Fruit fly (Drosophila melanogaster) whole organism, embryonic: ENCODE results near the gene mal.

Source experiments
- Bdp1 ChIP-seq: fragments of 200-800 bp; sonication (Bioruptor generic); optimal IDR thresholded peaks from 3 replicates; lab custom pipeline; 2016; ENCODE audit warnings: missing biosample characterization, missing genetic modification characterization
- CG15073 ChIP-seq: fragments of 200-800 bp; sonication (Bioruptor generic); optimal IDR thresholded peaks from 2 replicates; lab custom pipeline; 2016; ENCODE audit warnings: missing biosample characterization, missing genetic modification characterization
- CG1529 ChIP-seq: fragments of 200-800 bp; sonication (Bioruptor generic); optimal IDR thresholded peaks from 3 replicates; lab custom pipeline; 2018; ENCODE audit warnings: missing biosample characterization, missing genetic modification characterization
- CG1792 ChIP-seq: fragments of 200-800 bp; sonication (Bioruptor generic); optimal IDR thresholded peaks from 2 replicates; lab custom pipeline; 2016; ENCODE audit warnings: missing biosample characterization, missing genetic modification characterization
- CG2202 ChIP-seq: fragments of 200-800 bp; sonication (Bioruptor generic); optimal IDR thresholded peaks from 2 replicates; lab custom pipeline; 2018; ENCODE audit warnings: missing biosample characterization, mild to moderate bottlenecking, missing genetic modification characterization
- Spps ChIP-seq: fragments of 200-800 bp; sonication (Bioruptor generic); optimal IDR thresholded peaks from 2 replicates; lab custom pipeline; 2018; ENCODE audit warnings: missing biosample characterization, mild to moderate bottlenecking, missing genetic modification characterization
- Xrp1 ChIP-seq: fragments of 200-800 bp; sonication (Bioruptor generic); IDR thresholded peaks from 2 replicates; pipeline ENCODE4 v1.3.6; 2022; ENCODE audit warnings: missing biosample characterization, missing genetic modification characterization
- her ChIP-seq: fragments of 200-800 bp; sonication (Bioruptor generic); optimal IDR thresholded peaks from 2 replicates; lab custom pipeline; 2016; ENCODE audit warnings: missing biosample characterization, missing genetic modification characterization
- maf-S ChIP-seq: fragments of 200-800 bp; sonication (Bioruptor generic); optimal IDR thresholded peaks from 2 replicates; lab custom pipeline; 2016; ENCODE audit warnings: missing biosample characterization, missing genetic modification characterization
- row ChIP-seq: fragments of 200-800 bp; sonication (Bioruptor generic); IDR thresholded peaks from 3 replicates; pipeline ENCODE4 v1.3.6; 2022; ENCODE audit warnings: missing biosample characterization, missing genetic modification characterization
- ttk ChIP-seq: fragments of 200-800 bp; sonication (Bioruptor generic); IDR thresholded peaks from 2 replicates; pipeline ENCODE4 v2.1.2; 2022; ENCODE audit warnings: missing biosample characterization, missing genetic modification characterization

- no peak for TF ChIP-seq CG1529 (GFP tag; lab: Kevin White, UChicago)
- no peak for TF ChIP-seq row
- TF ChIP-seq Bdp1 (GFP tag; lab: Kevin White, UChicago) = no peak
- TF ChIP-seq CG1792 = no peak
- no peak for TF ChIP-seq ttk (GFP tag; lab: Robert Waterston, UW)
- no peak for TF ChIP-seq Spps (tag; lab: Kevin White, UChicago)
- TF ChIP-seq Xrp1 (GFP tag; lab: Robert Waterston, UW) = no peak
- TF ChIP-seq her (GFP tag; lab: Kevin White, UChicago) = no peak
- no peak for TF ChIP-seq CG15073 (GFP tag; lab: Kevin White, UChicago)
- no peak for TF ChIP-seq maf-S (GFP tag; lab: Kevin White, UChicago)
- no peak for TF ChIP-seq CG2202 (tag; lab: Kevin White, UChicago)
These were observed 13.0 kb upstream of the mal start, which contains the start of gene Obp19b for dm6 chrX:20416433-20416832.
